Fruit fly (Drosophila melanogaster) whole organism: ENCODE data around the gene Rbbp5.

Source experiments
- Dll ChIP-seq: fragments of >200 bp; optimal IDR thresholded peaks from 2 replicates; lab custom pipeline; 2017
- psq ChIP-seq: fragments of >200 bp; optimal IDR thresholded peaks from 2 replicates; lab custom pipeline; 2017
- usp ChIP-seq: fragments of >200 bp; optimal IDR thresholded peaks from 2 replicates; lab custom pipeline; 2017; ENCODE audit warnings: missing biosample characterization, missing genetic modification characterization, mixed read lengths

dm6 chr3L:20385408-20385807, 37.7 kb upstream of the Rbbp5 start:
- TF ChIP-seq psq (lab: Kevin White, UChicago) (no peak), usp (GFP tag; lab: Kevin White, UChicago) (no peak), Dll (no peak)
